Fruit fly (Drosophila melanogaster) whole organism, adult: ENCODE data around the gene tal-1A.

Source experiments
- CG33017 ChIP-seq: fragments of 200-800 bp; sonication (Bioruptor generic); optimal IDR thresholded peaks from 2 replicates; lab custom pipeline; 2018; ENCODE audit warnings: missing biosample characterization, mild to moderate bottlenecking, missing genetic modification characterization, moderate library complexity
- CG7045 ChIP-seq: fragments of 200-800 bp; sonication (Bioruptor generic); optimal IDR thresholded peaks from 2 replicates; lab custom pipeline; 2017; ENCODE audit warnings: missing biosample characterization, mild to moderate bottlenecking, missing genetic modification characterization
- Clk ChIP-seq: fragments of 200-800 bp; sonication (Bioruptor generic); optimal IDR thresholded peaks from 2 replicates; lab custom pipeline; 2017; ENCODE audit warnings: missing biosample characterization, missing genetic modification characterization
- bab1 ChIP-seq: fragments of 200-800 bp; sonication (Bioruptor generic); optimal IDR thresholded peaks from 3 replicates; lab custom pipeline; 2019; ENCODE audit warnings: missing biosample characterization, mild to moderate bottlenecking, missing genetic modification characterization, moderate library complexity
- cic ChIP-seq: fragments of 200-800 bp; sonication (Bioruptor generic); optimal IDR thresholded peaks from 2 replicates; lab custom pipeline; 2017; ENCODE audit warnings: missing biosample characterization, mild to moderate bottlenecking, missing genetic modification characterization, moderate library complexity
- pad ChIP-seq: fragments of 200-800 bp; sonication (Bioruptor generic); optimal IDR thresholded peaks from 3 replicates; lab custom pipeline; 2017; ENCODE audit warnings: missing biosample characterization, missing genetic modification characterization, mild to moderate bottlenecking, moderate library complexity, missing genetic modification reagents

- TF ChIP-seq CG7045 (no peak), bab1 (GFP tag; lab: Kevin White, UChicago) (no peak), cic (GFP tag; lab: Kevin White, UChicago) (no peak), pad (GFP tag; lab: Kevin White, UChicago) (no peak), Clk (GFP tag; lab: Kevin White, UChicago) (no peak), CG33017 (tag; lab: Kevin White, UChicago) (no peak)
Observed at dm6 chr3R:13790820-13791219, 22.1 kb upstream of the tal-1A start.
